Worm (Caenorhabditis elegans) whole organism, midembryonic: ENCODE measurements around the gene K09C6.2.

Experiments used
- T22C8.4 ChIP-seq: fragments of 200-800 bp; sonication (Bioruptor generic); IDR thresholded peaks from 2 replicates; pipeline ENCODE4 v1.3.6; 2022; ENCODE audit warnings: missing genetic modification characterization, missing compliant biosample characterization
- flt-1 ChIP-seq: fragments of 200-800 bp; sonication (Bioruptor generic); IDR thresholded peaks from 2 replicates; pipeline ENCODE4 v1.3.6; 2022; ENCODE audit warnings: missing genetic modification characterization, missing compliant biosample characterization
- klf-2 ChIP-seq: fragments of 200-800 bp; sonication (Bioruptor generic); conservative IDR thresholded peaks from 2 replicates; pipeline ENCODE4 v1.3.6; 2022; ENCODE audit warnings: missing genetic modification reagents, missing genetic modification characterization, missing compliant biosample characterization
- med-1 ChIP-seq: sonication (generic microtip); optimal IDR thresholded peaks from 2 replicates; lab custom pipeline; 2017; ENCODE audit warnings: missing genetic modification characterization, mild to moderate bottlenecking, missing compliant biosample characterization, antibody characterized with exemption, missing genetic modification reagents; ENCODE audit not compliant: insufficient read depth
- ref-1 ChIP-seq: fragments of 200-800 bp; sonication (Bioruptor generic); conservative IDR thresholded peaks from 2 replicates; pipeline ENCODE4 v1.3.6; 2022; ENCODE audit warnings: missing genetic modification reagents, missing genetic modification characterization, missing compliant biosample characterization
- ztf-23 ChIP-seq: fragments of 200-800 bp; sonication (Bioruptor generic); IDR thresholded peaks from 2 replicates; pipeline ENCODE4 v1.3.6; 2022; ENCODE audit warnings: missing genetic modification reagents, missing genetic modification characterization, missing compliant biosample characterization
- ztf-29 ChIP-seq: fragments of 200-800 bp; sonication (Bioruptor generic); IDR thresholded peaks from 2 replicates; pipeline ENCODE4 v1.3.6; 2022; ENCODE audit warnings: missing genetic modification reagents, missing genetic modification characterization, missing compliant biosample characterization

- no peak for TF ChIP-seq flt-1 (GFP tag; lab: Robert Waterston, UW)
- no peak for TF ChIP-seq klf-2
- no peak for TF ChIP-seq ztf-23 (GFP tag; lab: Robert Waterston, UW)
- TF ChIP-seq ref-1 (GFP tag; lab: Robert Waterston, UW), result no peak
- no peak for TF ChIP-seq ztf-29 (GFP tag; lab: Robert Waterston, UW)
- no peak for TF ChIP-seq T22C8.4 (GFP tag; lab: Robert Waterston, UW)
- TF ChIP-seq med-1 (GFP tag; lab: Kevin White, UChicago), result no peak
Measured at ce11 chrV:826097-826496, 30.6 kb upstream of the K09C6.2 start, which contains the start of gene F41H8.2.
